Worm (Caenorhabditis elegans) whole organism, L1 larva: ENCODE measurements around the gene C18G1.6.

ENCODE experiments used
- aly-2 ChIP-seq: fragments of 150-350 bp; optimal IDR thresholded peaks from 2 replicates; lab custom pipeline; 2014; ENCODE audit warnings: missing biosample characterization, missing genetic modification characterization
- nhr-76 ChIP-seq: sonication (generic microtip); optimal IDR thresholded peaks from 2 replicates; lab custom pipeline; 2017; ENCODE audit warnings: missing biosample characterization, missing genetic modification characterization

- no peak for TF ChIP-seq aly-2 (tag; lab: Kevin White, UChicago)
- TF ChIP-seq nhr-76 (tag; lab: Kevin White, UChicago) = no peak
These were observed 37.4 kb downstream of the C18G1.6 start for ce11 chrV:4787836-4788235.
